Fruit fly (Drosophila melanogaster): ENCODE data around the gene CG10657.

CG10657 gene

DNA sequence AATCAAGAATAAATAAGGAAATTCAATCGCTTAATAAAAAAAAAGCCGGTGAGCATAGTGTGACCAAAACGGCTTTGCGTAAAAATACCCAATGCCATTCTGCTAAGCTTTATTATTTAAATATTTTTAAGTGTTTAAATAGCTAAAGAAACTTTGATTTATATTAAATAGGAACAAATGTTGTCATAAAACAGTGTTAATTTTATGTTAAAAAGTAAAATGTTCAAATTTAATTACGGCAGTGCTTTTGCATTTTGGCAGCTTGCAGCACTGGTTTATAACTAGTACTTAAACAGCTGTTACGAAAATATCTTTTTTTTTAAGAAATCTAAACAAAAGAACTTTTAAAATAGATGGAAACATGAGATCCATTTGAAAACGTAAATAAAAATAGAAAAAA lies 4.2 kb upstream of the CG10657 start, which contains the start of the genes CG10638 and CG10681 (continued):
- TF ChIP-seq CG17359 (tag; optimal IDR thresholded peaks at IDR 0.05) (peak; percentile 43), CG30020 (tag; optimal IDR thresholded peaks at IDR 0.05) (peak; percentile 33), CG6254 (GFP tag; optimal IDR thresholded peaks at IDR 0.05) (peak; percentile 20), wdn (GFP tag; IDR thresholded peaks at IDR 0.05) (no peak), gfzf (GFP tag; optimal IDR thresholded peaks at IDR 0.05) (peak; percentile 68), Sry-δ (GFP tag; optimal IDR thresholded peaks at IDR 0.05) (no peak), dati (GFP tag; IDR thresholded peaks at IDR 0.05) (no peak), CG1792 (GFP tag; optimal IDR thresholded peaks at IDR 0.05) (no peak), CG18599 (GFP tag; optimal IDR thresholded peaks at IDR 0.05) (no peak), Hey (tag; optimal IDR thresholded peaks at IDR 0.05) (no peak), cato (GFP tag; optimal IDR thresholded peaks at IDR 0.05; ENCODE audit: borderline replicate concordance) (no peak), Ada2b (GFP tag; IDR thresholded peaks at IDR 0.05) (no peak), gsb (GFP tag; IDR thresholded peaks at IDR 0.05) (no peak), CG15514 (GFP tag; optimal IDR thresholded peaks at IDR 0.05) (peak; percentile 74), fd3F (GFP tag; optimal IDR thresholded peaks at IDR 0.05) (no peak), Adf1 (GFP tag; IDR thresholded peaks at IDR 0.05) (no peak), CG13424 (tag; optimal IDR thresholded peaks at IDR 0.05) (peak; percentile 42), CG2678 (tag; optimal IDR thresholded peaks at IDR 0.05) (peak; percentile 46), CG9215 (GFP tag; IDR thresholded peaks at IDR 0.05) (no peak), repo (GFP tag; optimal IDR thresholded peaks at IDR 0.05) (no peak), sr (GFP tag; IDR thresholded peaks at IDR 0.05) (no peak), CG4360 (GFP tag; IDR thresholded peaks at IDR 0.05) (no peak), wor (GFP tag; IDR thresholded peaks at IDR 0.05) (no peak), CG4282 (GFP tag; optimal IDR thresholded peaks at IDR 0.05) (no peak), Hand (GFP tag; optimal IDR thresholded peaks at IDR 0.05) (no peak), Oaz (GFP tag; IDR thresholded peaks at IDR 0.05) (no peak), CG32772 (GFP tag; IDR thresholded peaks at IDR 0.05) (peak; percentile 53), CG4730 (GFP tag; IDR thresholded peaks at IDR 0.05) (no peak; the same call in 1 of the 2 replicates), mld (GFP tag; IDR thresholded peaks at IDR 0.05; ENCODE audit: partially characterized antibody) (no peak), en (GFP tag; optimal IDR thresholded peaks at IDR 0.05) (no peak), CG2116 (GFP tag; optimal IDR thresholded peaks at IDR 0.05) (peak; percentile 95), grau (tag; optimal IDR thresholded peaks at IDR 0.05) (peak; percentile 53), hb (GFP tag; IDR thresholded peaks at IDR 0.05; ENCODE audit: partially characterized antibody) (no peak), CG4328 (GFP tag; optimal IDR thresholded peaks at IDR 0.05) (no peak), pita (GFP tag; optimal IDR thresholded peaks at IDR 0.05) (no peak), ATbp (GFP tag; optimal IDR thresholded peaks at IDR 0.05) (no peak), CG17361 (GFP tag; IDR thresholded peaks at IDR 0.05) (0 out of 3 replicates have a peak, but pooled peaks have one; percentile 43), Eip74EF (GFP tag; optimal IDR thresholded peaks at IDR 0.05) (no peak), croc (GFP tag; conservative IDR thresholded peaks at IDR 0.05) (no peak), CG12659 (GFP tag; optimal IDR thresholded peaks at IDR 0.05) (peak; percentile 80), CG3163 (GFP tag; optimal IDR thresholded peaks at IDR 0.05) (no peak), Lhr (GFP tag; optimal IDR thresholded peaks at IDR 0.05) (peak; percentile 45), twi (tag; optimal IDR thresholded peaks at IDR 0.05) (no peak), ken (GFP tag; IDR thresholded peaks at IDR 0.05) (no peak; the same call in 2 of the 3 replicates), Gug (GFP tag; IDR thresholded peaks at IDR 0.05) (no peak), gcm2 (GFP tag; optimal IDR thresholded peaks at IDR 0.05) (no peak), fru (optimal IDR thresholded peaks at IDR 0.05) (no peak), pzg (GFP tag; optimal IDR thresholded peaks at IDR 0.05) (peak; percentile 60), Bdp1 (GFP tag; optimal IDR thresholded peaks at IDR 0.05) (no peak), CG9437 (GFP tag; optimal IDR thresholded peaks at IDR 0.05) (no peak), exex (tag; optimal IDR thresholded peaks at IDR 0.05) (peak; percentile 31)

All from whole organism, embryonic.